Fruit fly (Drosophila melanogaster) whole organism, embryonic: ENCODE results near the gene CG13930.

Source experiments
- CG11093 ChIP-seq: fragments of 200-800 bp; sonication (Bioruptor generic); IDR thresholded peaks from 3 replicates; pipeline ENCODE4 v1.3.6; 2022; ENCODE audit warnings: missing biosample characterization, missing genetic modification characterization
- CG12155 ChIP-seq: fragments of 200-800 bp; sonication (Bioruptor generic); optimal IDR thresholded peaks from 3 replicates; lab custom pipeline; 2016; ENCODE audit warnings: missing biosample characterization, missing genetic modification characterization
- CG12219 ChIP-seq: fragments of 200-800 bp; sonication (Bioruptor generic); optimal IDR thresholded peaks from 3 replicates; lab custom pipeline; 2018; ENCODE audit warnings: missing biosample characterization, mild to moderate bottlenecking, missing genetic modification characterization
- CG13287 ChIP-seq: fragments of 200-800 bp; sonication (Bioruptor generic); IDR thresholded peaks from 2 replicates; pipeline ENCODE4 v1.3.6; 2022; ENCODE audit warnings: missing biosample characterization, missing genetic modification characterization; ENCODE audit not compliant: partially characterized antibody
- CG14014 ChIP-seq: fragments of 200-800 bp; sonication (Bioruptor generic); IDR thresholded peaks from 2 replicates; pipeline ENCODE4 v1.3.6; 2022; ENCODE audit warnings: missing biosample characterization, missing genetic modification characterization
- CG16863 ChIP-seq: fragments of 200-800 bp; sonication (Bioruptor generic); optimal IDR thresholded peaks from 3 replicates; lab custom pipeline; 2016; ENCODE audit warnings: missing biosample characterization, missing genetic modification characterization
- CG1792 ChIP-seq: fragments of 200-800 bp; sonication (Bioruptor generic); optimal IDR thresholded peaks from 2 replicates; lab custom pipeline; 2016; ENCODE audit warnings: missing biosample characterization, missing genetic modification characterization
- CG3726 ChIP-seq: fragments of 200-800 bp; sonication (Bioruptor generic); IDR thresholded peaks from 3 replicates; pipeline ENCODE4, ENCODE4 v1.3.6; 2022; ENCODE audit warnings: missing biosample characterization, missing genetic modification characterization
- CG43689 ChIP-seq: fragments of 200-800 bp; sonication (Bioruptor generic); IDR thresholded peaks from 2 replicates; pipeline ENCODE4 v1.3.6; 2022; ENCODE audit warnings: missing biosample characterization, missing genetic modification characterization
- CG4404 ChIP-seq: fragments of 200-800 bp; sonication (Bioruptor generic); IDR thresholded peaks from 2 replicates; pipeline ENCODE4 v1.3.6; 2022; ENCODE audit warnings: missing biosample characterization, missing genetic modification characterization
- CG4424 ChIP-seq: fragments of 200-800 bp; sonication (Bioruptor generic); optimal IDR thresholded peaks from 3 replicates; lab custom pipeline; 2016; ENCODE audit warnings: missing biosample characterization, missing genetic modification characterization
- CG4730 ChIP-seq: fragments of 200-800 bp; sonication (Bioruptor generic); IDR thresholded peaks from 2 replicates; pipeline ENCODE4 v1.3.6; 2022; ENCODE audit warnings: missing biosample characterization, missing genetic modification characterization
- CG8281 ChIP-seq: fragments of 200-800 bp; sonication (Bioruptor generic); optimal IDR thresholded peaks from 2 replicates; lab custom pipeline; 2018; ENCODE audit warnings: missing biosample characterization, mild to moderate bottlenecking, missing genetic modification characterization, moderate library complexity
- CG9609 ChIP-seq: fragments of 200-800 bp; sonication (Bioruptor generic); optimal IDR thresholded peaks from 3 replicates; lab custom pipeline; 2016; ENCODE audit warnings: missing biosample characterization, missing genetic modification characterization
- CG9817 ChIP-seq: fragments of 200-800 bp; sonication (Bioruptor generic); optimal IDR thresholded peaks from 2 replicates; lab custom pipeline; 2018; ENCODE audit warnings: missing biosample characterization, mild to moderate bottlenecking, missing genetic modification characterization, moderate library complexity
- CTCF ChIP-seq: fragments of 200-800 bp; sonication (Bioruptor generic); optimal IDR thresholded peaks from 2 replicates; lab custom pipeline; 2017; ENCODE audit warnings: missing biosample characterization, mild to moderate bottlenecking, missing genetic modification characterization, moderate library complexity
- CoRest ChIP-seq: fragments of 200-800 bp; sonication (Bioruptor generic); optimal IDR thresholded peaks from 3 replicates; lab custom pipeline; 2018; ENCODE audit warnings: missing biosample characterization, mild to moderate bottlenecking, missing genetic modification characterization, moderate library complexity
- D ChIP-seq, 2 experiments: fragments of 200-800 bp in 1 of 2; fragments of >200 bp in 1 of 2; sonication (Bioruptor generic) in 1 of 2; optimal IDR thresholded peaks; 2 replicates in 1 of 2; 3 replicates in 1 of 2; lab custom pipeline; 2017; ENCODE audit warnings: mild to moderate bottlenecking in 1 of 2, missing biosample characterization in 1 of 2, missing genetic modification characterization in 1 of 2, missing genetic modification reagents in 1 of 2
- Dref ChIP-seq: fragments of 200-800 bp; sonication (Bioruptor generic); IDR thresholded peaks from 2 replicates; pipeline ENCODE4 v1.3.6; 2022; ENCODE audit warnings: missing biosample characterization, missing genetic modification characterization
- Fer2 ChIP-seq: fragments of 200-800 bp; sonication (Bioruptor generic); optimal IDR thresholded peaks from 2 replicates; lab custom pipeline; 2018; ENCODE audit warnings: missing biosample characterization, mild to moderate bottlenecking, missing genetic modification characterization, moderate library complexity
- Fer3 ChIP-seq: fragments of 200-800 bp; sonication (Bioruptor generic); optimal IDR thresholded peaks from 2 replicates; lab custom pipeline; 2018; ENCODE audit warnings: missing biosample characterization, mild to moderate bottlenecking, missing genetic modification characterization, moderate library complexity
- Gug ChIP-seq: fragments of 200-800 bp; sonication (Bioruptor generic); IDR thresholded peaks from 4 replicates; pipeline ENCODE4 v1.3.6; 2022; ENCODE audit warnings: missing biosample characterization, missing genetic modification characterization
- MESR4 ChIP-seq: fragments of 200-800 bp; sonication (Bioruptor generic); optimal IDR thresholded peaks from 2 replicates; lab custom pipeline; 2018; ENCODE audit warnings: missing biosample characterization, mild to moderate bottlenecking, missing genetic modification characterization, moderate library complexity
- Nf-YB ChIP-seq: fragments of 200-800 bp; sonication (Bioruptor generic); optimal IDR thresholded peaks from 3 replicates; lab custom pipeline; 2019; ENCODE audit warnings: missing biosample characterization, mild to moderate bottlenecking, missing genetic modification characterization, moderate library complexity
- Nf-YC ChIP-seq: fragments of 200-800 bp; optimal IDR thresholded peaks from 3 replicates; lab custom pipeline; 2019; ENCODE audit warnings: missing biosample characterization, mild to moderate bottlenecking, missing genetic modification characterization, moderate library complexity
- Opbp ChIP-seq: fragments of 200-800 bp; sonication (Bioruptor generic); IDR thresholded peaks from 3 replicates; pipeline ENCODE4 v1.3.6; 2022; ENCODE audit warnings: missing biosample characterization, missing genetic modification characterization; ENCODE audit not compliant: partially characterized antibody
- Pdp1 ChIP-seq, 2 experiments: fragments of 200-800 bp; sonication (Bioruptor generic); optimal IDR thresholded peaks; 3 replicates each; lab custom pipeline; 2016; ENCODE audit warnings: missing biosample characterization in 2 of 2, missing genetic modification characterization in 2 of 2, mild to moderate bottlenecking in 1 of 2, moderate library complexity in 1 of 2
- Sry-β ChIP-seq: fragments of 200-800 bp; sonication (Bioruptor generic); optimal IDR thresholded peaks from 2 replicates; lab custom pipeline; 2018; ENCODE audit warnings: missing biosample characterization, mild to moderate bottlenecking, missing genetic modification characterization, moderate library complexity
- Ssrp ChIP-seq: fragments of 200-800 bp; sonication (Bioruptor generic); optimal IDR thresholded peaks from 2 replicates; lab custom pipeline; 2018; ENCODE audit warnings: missing biosample characterization, mild to moderate bottlenecking, missing genetic modification characterization, moderate library complexity
- ato ChIP-seq: fragments of 200-800 bp; sonication (Bioruptor generic); IDR thresholded peaks from 2 replicates; pipeline ENCODE4 v1.3.6; 2022; ENCODE audit warnings: missing biosample characterization, missing genetic modification characterization; ENCODE audit not compliant: partially characterized antibody
- bcd ChIP-seq: fragments of 200-800 bp; sonication (Bioruptor generic); optimal IDR thresholded peaks from 2 replicates; lab custom pipeline; 2017; ENCODE audit warnings: missing biosample characterization, mild to moderate bottlenecking, missing genetic modification characterization
- bowl ChIP-seq: fragments of 200-800 bp; sonication (Bioruptor generic); IDR thresholded peaks from 2 replicates; pipeline ENCODE4 v1.3.6; 2022; ENCODE audit warnings: missing biosample characterization, missing genetic modification characterization
- bsh ChIP-seq, 2 experiments: fragments of 200-800 bp; sonication (Bioruptor generic); optimal IDR thresholded peaks; 2 replicates each; lab custom pipeline; 2017 to 2018; ENCODE audit warnings: mild to moderate bottlenecking in 2 of 2, missing biosample characterization in 2 of 2, missing genetic modification characterization in 2 of 2, moderate library complexity in 1 of 2
- cad ChIP-seq: fragments of >200 bp; optimal IDR thresholded peaks from 2 replicates; lab custom pipeline; 2017; ENCODE audit warnings: missing biosample characterization, missing genetic modification characterization
- chif ChIP-seq, 2 experiments: fragments of 200-800 bp; sonication (Bioruptor generic); optimal IDR thresholded peaks; 3 replicates each; lab custom pipeline; 2016; ENCODE audit warnings: missing biosample characterization in 2 of 2, missing genetic modification characterization in 2 of 2
- chm ChIP-seq: fragments of 200-800 bp; sonication (Bioruptor generic); IDR thresholded peaks from 2 replicates; pipeline ENCODE4 v1.3.6; 2022; ENCODE audit warnings: missing biosample characterization, missing genetic modification characterization
- crp ChIP-seq, 2 experiments: fragments of 200-800 bp; sonication (Bioruptor generic); optimal IDR thresholded peaks; 2 replicates in 1 of 2; 3 replicates in 1 of 2; lab custom pipeline; 2017; ENCODE audit warnings: missing biosample characterization in 2 of 2, missing genetic modification characterization in 2 of 2, mild to moderate bottlenecking in 1 of 2, moderate library complexity in 1 of 2
- eyg ChIP-seq: fragments of 200-800 bp; sonication (Bioruptor generic); optimal IDR thresholded peaks from 3 replicates; lab custom pipeline; 2016; ENCODE audit warnings: missing biosample characterization, missing genetic modification characterization
- fd3F ChIP-seq: fragments of 200-800 bp; sonication (Bioruptor generic); optimal IDR thresholded peaks from 2 replicates; lab custom pipeline; 2018; ENCODE audit warnings: missing biosample characterization, mild to moderate bottlenecking, missing genetic modification characterization, moderate library complexity
- jumu ChIP-seq: fragments of 200-800 bp; sonication (Bioruptor generic); optimal IDR thresholded peaks from 3 replicates; lab custom pipeline; 2016; ENCODE audit warnings: missing biosample characterization, missing genetic modification characterization
- nerfin-1 ChIP-seq: fragments of 200-800 bp; sonication (Bioruptor generic); optimal IDR thresholded peaks from 3 replicates; lab custom pipeline; 2019; ENCODE audit warnings: missing biosample characterization, mild to moderate bottlenecking, missing genetic modification characterization, moderate library complexity
- pb ChIP-seq: fragments of 200-800 bp; sonication (Bioruptor generic); optimal IDR thresholded peaks from 3 replicates; lab custom pipeline; 2016; ENCODE audit warnings: missing biosample characterization, missing genetic modification characterization
- prd ChIP-seq, 3 experiments: fragments of >200 bp in 2 of 3; fragments of 200-800 bp in 1 of 3; sonication (Bioruptor generic) in 1 of 3; optimal IDR thresholded peaks in 2 of 3; IDR thresholded peaks in 1 of 3; 2 replicates in 2 of 3; 3 replicates in 1 of 3; pipeline versions ENCODE4 v1.3.6 to Lab custom; 2017 to 2022; ENCODE audit warnings: missing biosample characterization in 1 of 3, missing genetic modification characterization in 1 of 3
- run ChIP-seq: fragments of 200-800 bp; sonication (Bioruptor generic); optimal IDR thresholded peaks from 3 replicates; lab custom pipeline; 2018; ENCODE audit warnings: missing biosample characterization, mild to moderate bottlenecking, missing genetic modification characterization
- sens ChIP-seq: fragments of 200-800 bp; sonication (Bioruptor generic); peaks from one replicate; lab custom pipeline; 2016; ENCODE audit warnings: missing biosample characterization, missing genetic modification characterization
- sim ChIP-seq: fragments of 200-800 bp; sonication (Bioruptor generic); IDR thresholded peaks from 2 replicates; pipeline ENCODE4 v1.3.6; 2022; ENCODE audit warnings: missing biosample characterization, missing genetic modification characterization
- sisA ChIP-seq: fragments of 200-800 bp; sonication (Bioruptor generic); IDR thresholded peaks from 2 replicates; pipeline ENCODE4 v1.3.6; 2022; ENCODE audit warnings: missing biosample characterization, missing genetic modification characterization
- tin ChIP-seq: fragments of 200-800 bp; sonication (Bioruptor generic); optimal IDR thresholded peaks from 3 replicates; lab custom pipeline; 2016; ENCODE audit warnings: missing biosample characterization, missing genetic modification characterization
- ttk ChIP-seq: fragments of 200-800 bp; sonication (Bioruptor generic); IDR thresholded peaks from 2 replicates; pipeline ENCODE4 v2.1.2; 2022; ENCODE audit warnings: missing biosample characterization, missing genetic modification characterization

Gene CG13930

dm6 chr3L:1690727-1691413, 18.3 kb upstream of the CG13930 start (continued):
- TF ChIP-seq Ssrp, result peak; percentile 26
- peak; percentile 7 for TF ChIP-seq CG12219 (GFP tag; lab: Kevin White, UChicago)
- no peak for TF ChIP-seq CG9817 (tag; lab: Kevin White, UChicago)
- no peak for TF ChIP-seq ato (GFP tag; lab: Robert Waterston, UW)
- TF ChIP-seq Nf-YB (GFP tag; lab: Kevin White, UChicago), result no peak
- TF ChIP-seq jumu (GFP tag; lab: Kevin White, UChicago), result no peak
- TF ChIP-seq Opbp (GFP tag; lab: Robert Waterston, UW), result no peak
- no peak for TF ChIP-seq Fer3 (tag; lab: Kevin White, UChicago)
- no peak for TF ChIP-seq prd (optimal IDR thresholded peaks at IDR 0.05; lab: Kevin White, UChicago)
- peak; percentile 65; the same call in 2 of the 3 replicates for TF ChIP-seq prd (GFP tag; IDR thresholded peaks at IDR 0.05; lab: Robert Waterston, UW)
- no peak for TF ChIP-seq CG14014 (GFP tag; lab: Robert Waterston, UW)
- TF ChIP-seq Pdp1 (GFP tag; optimal IDR thresholded peaks at IDR 0.05; lab: Kevin White, UChicago), result no peak
- no peak for TF ChIP-seq D (optimal IDR thresholded peaks at IDR 0.05; lab: Kevin White, UChicago)
- TF ChIP-seq D (GFP tag; optimal IDR thresholded peaks at IDR 0.05; lab: Kevin White, UChicago), result peak; percentile 50
- TF ChIP-seq CG11093 (GFP tag; lab: Robert Waterston, UW), result no peak
- TF ChIP-seq fd3F (GFP tag; lab: Kevin White, UChicago), result no peak
- TF ChIP-seq CG4404 (GFP tag; lab: Robert Waterston, UW), result no peak
- peak; percentile 88 for TF ChIP-seq sens
- no peak for TF ChIP-seq CG1792
- peak; percentile 56; the same call in 1 of the 2 replicates for TF ChIP-seq ttk (GFP tag; lab: Robert Waterston, UW)
- TF ChIP-seq bsh (GFP tag; optimal IDR thresholded peaks at IDR 0.05; lab: Kevin White, UChicago), result peak; percentile 65
- no peak for TF ChIP-seq Fer2 (tag; lab: Kevin White, UChicago)
- no peak for TF ChIP-seq run (tag; lab: Kevin White, UChicago)
- TF ChIP-seq CTCF (GFP tag; lab: Kevin White, UChicago), result no peak
- TF ChIP-seq CG4424, result peak; percentile 57
- TF ChIP-seq CG16863 (GFP tag; lab: Kevin White, UChicago), result peak; percentile 5
- TF ChIP-seq CG4730, result no peak
- peak; percentile 71 for TF ChIP-seq sisA (GFP tag; lab: Robert Waterston, UW)
- no peak for TF ChIP-seq pb
- no peak for TF ChIP-seq CG3726 (GFP tag; lab: Robert Waterston, UW)
- 0 out of 2 replicates have a peak, but pooled peaks have one; percentile 8 for TF ChIP-seq Dref (GFP tag; lab: Robert Waterston, UW)
- TF ChIP-seq CG43689 (GFP tag; lab: Robert Waterston, UW), result no peak
- peak; percentile 14 for TF ChIP-seq nerfin-1 (tag; lab: Kevin White, UChicago)
- no peak for TF ChIP-seq MESR4
- peak in 1 of 2 experiments; percentile 30 for TF ChIP-seq chif (GFP tag; optimal IDR thresholded peaks at IDR 0.05; lab: Kevin White, UChicago)
- TF ChIP-seq CG13287 (GFP tag; lab: Robert Waterston, UW), result no peak
- no peak for TF ChIP-seq eyg (GFP tag; lab: Kevin White, UChicago)
- TF ChIP-seq chm, result peak; percentile 10; the same call in 1 of the 2 replicates
- no peak for TF ChIP-seq crp (GFP tag; optimal IDR thresholded peaks at IDR 0.05; lab: Kevin White, UChicago)
- TF ChIP-seq Nf-YC (tag; lab: Kevin White, UChicago), result no peak
- no peak for TF ChIP-seq CG8281 (tag; lab: Kevin White, UChicago)
- no peak for TF ChIP-seq Sry-β (GFP tag; lab: Kevin White, UChicago)
- TF ChIP-seq sim (GFP tag; lab: Robert Waterston, UW), result no peak
- no peak for TF ChIP-seq CG12155 (GFP tag; lab: Kevin White, UChicago)
- TF ChIP-seq bowl (GFP tag; lab: Robert Waterston, UW), result no peak
- no peak for TF ChIP-seq CG9609 (GFP tag; lab: Kevin White, UChicago)
- peak; percentile 54 for TF ChIP-seq tin (GFP tag; lab: Kevin White, UChicago)
- no peak for TF ChIP-seq cad (GFP tag; lab: Kevin White, UChicago)
- TF ChIP-seq bcd (GFP tag; lab: Kevin White, UChicago), result peak; percentile 12
- 0 out of 4 replicates have a peak, but pooled peaks have one; percentile 11 for TF ChIP-seq Gug (GFP tag; lab: Robert Waterston, UW)
- peak; percentile 21 for TF ChIP-seq CoRest (tag; lab: Kevin White, UChicago)
